Worm (Caenorhabditis elegans): ENCODE results near the gene ZK353.9.

DNA sequence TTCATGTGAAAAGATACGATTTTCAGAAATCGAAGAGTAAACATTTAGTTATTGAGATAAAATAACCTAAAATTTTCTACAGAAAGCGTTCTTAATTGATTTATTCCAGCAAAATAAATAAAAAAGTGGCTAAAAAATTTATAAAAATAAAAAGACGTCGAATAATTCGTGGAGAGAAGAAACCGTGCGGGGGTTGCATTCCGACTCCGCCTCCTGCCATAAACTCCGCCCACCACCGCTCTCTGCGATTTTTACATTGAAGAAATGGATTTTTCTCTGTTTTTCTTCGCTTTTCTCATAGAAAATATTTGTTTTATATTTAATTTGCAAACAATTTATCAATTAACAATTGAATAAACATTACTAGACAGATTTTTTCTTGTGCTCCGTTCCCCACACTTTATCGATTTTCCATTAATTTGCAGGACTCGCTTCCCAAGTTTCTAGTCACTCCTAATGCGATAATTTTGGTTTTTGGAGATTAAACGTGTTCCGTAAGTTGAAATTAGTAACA is 3.8 kb upstream of the ZK353.9 start, which contains the start of the genes ubxn-4 and cyy-1:
- TF ChIP-seq nhr-11 (tag; optimal IDR thresholded peaks at IDR 0.05) = no peak
- TF ChIP-seq egl-27 (tag; optimal IDR thresholded peaks at IDR 0.05) = no peak
- no peak for TF ChIP-seq F49E8.2 (tag; optimal IDR thresholded peaks at IDR 0.05; ENCODE audit: borderline replicate concordance)
- no peak for TF ChIP-seq nhr-237 (tag; optimal IDR thresholded peaks at IDR 0.05)
- TF ChIP-seq lin-1 (GFP tag; IDR thresholded peaks at IDR 0.05) = no peak
- TF ChIP-seq snpc-4 (tag; optimal IDR thresholded peaks at IDR 0.05) = no peak
- TF ChIP-seq lin-15B (tag; optimal IDR thresholded peaks at IDR 0.05) = no peak
